Worm (Caenorhabditis elegans) whole organism, late embryonic: ENCODE results near the gene ZK930.2.

ENCODE experiments used
- ceh-34 ChIP-seq: sonication (generic microtip); optimal IDR thresholded peaks from 2 replicates; lab custom pipeline; 2016; ENCODE audit warnings: mild to moderate bottlenecking, missing genetic modification characterization, missing compliant biosample characterization
- ceh-48 ChIP-seq: sonication (generic microtip); optimal IDR thresholded peaks from 2 replicates; lab custom pipeline; 2016; ENCODE audit warnings: missing genetic modification characterization, inconsistent platforms, missing compliant biosample characterization
- eyg-1 ChIP-seq: sonication (generic microtip); optimal IDR thresholded peaks from 2 replicates; lab custom pipeline; 2016; ENCODE audit warnings: missing genotype, missing genetic modification characterization, missing compliant biosample characterization
- fkh-10 ChIP-seq: fragments of 150-350 bp; optimal IDR thresholded peaks from 2 replicates; lab custom pipeline; 2014; ENCODE audit warnings: missing biosample characterization, missing genetic modification reagents, missing genetic modification characterization
- hlh-30 ChIP-seq: sonication (generic microtip); optimal IDR thresholded peaks from 2 replicates; lab custom pipeline; 2017; ENCODE audit warnings: antibody characterized with exemption, missing genetic modification characterization, missing compliant biosample characterization; ENCODE audit not compliant: insufficient read depth
- lin-11 ChIP-seq: fragments of 200-800 bp; sonication (Bioruptor generic); optimal IDR thresholded peaks from 2 replicates; lab custom pipeline; 2018; ENCODE audit warnings: mild to moderate bottlenecking, missing genetic modification characterization, missing compliant biosample characterization
- nhr-11 ChIP-seq: fragments of 150-350 bp; optimal IDR thresholded peaks from 2 replicates; lab custom pipeline; 2014; ENCODE audit warnings: missing biosample characterization, missing genetic modification characterization
- pqm-1 ChIP-seq: sonication (generic microtip); optimal IDR thresholded peaks from 2 replicates; lab custom pipeline; 2016; ENCODE audit warnings: missing genetic modification characterization, missing compliant biosample characterization
- tbx-2 ChIP-seq: sonication (generic microtip); optimal IDR thresholded peaks from 2 replicates; lab custom pipeline; 2016; ENCODE audit warnings: missing genetic modification characterization, missing compliant biosample characterization
- unc-86 ChIP-seq: sonication (generic microtip); optimal IDR thresholded peaks from 2 replicates; lab custom pipeline; 2016; ENCODE audit warnings: missing genetic modification characterization, missing compliant biosample characterization

- TF ChIP-seq nhr-11 (tag; lab: Kevin White, UChicago) (no peak), eyg-1 (no peak), fkh-10 (GFP tag; lab: Kevin White, UChicago) (no peak), ceh-34 (tag; lab: Kevin White, UChicago) (no peak), unc-86 (no peak), lin-11 (no peak), pqm-1 (no peak), tbx-2 (tag; lab: Kevin White, UChicago) (no peak), ceh-48 (no peak), hlh-30 (tag; lab: Kevin White, UChicago) (no peak)
Measured at ce11 chrII:11842317-11842716, 50.9 kb downstream of the ZK930.2 start, which contains the start of gene T27D12.1.
